Fruit fly (Drosophila melanogaster): Measurements from ENCODE around the gene sba.

sba gene

DNA sequence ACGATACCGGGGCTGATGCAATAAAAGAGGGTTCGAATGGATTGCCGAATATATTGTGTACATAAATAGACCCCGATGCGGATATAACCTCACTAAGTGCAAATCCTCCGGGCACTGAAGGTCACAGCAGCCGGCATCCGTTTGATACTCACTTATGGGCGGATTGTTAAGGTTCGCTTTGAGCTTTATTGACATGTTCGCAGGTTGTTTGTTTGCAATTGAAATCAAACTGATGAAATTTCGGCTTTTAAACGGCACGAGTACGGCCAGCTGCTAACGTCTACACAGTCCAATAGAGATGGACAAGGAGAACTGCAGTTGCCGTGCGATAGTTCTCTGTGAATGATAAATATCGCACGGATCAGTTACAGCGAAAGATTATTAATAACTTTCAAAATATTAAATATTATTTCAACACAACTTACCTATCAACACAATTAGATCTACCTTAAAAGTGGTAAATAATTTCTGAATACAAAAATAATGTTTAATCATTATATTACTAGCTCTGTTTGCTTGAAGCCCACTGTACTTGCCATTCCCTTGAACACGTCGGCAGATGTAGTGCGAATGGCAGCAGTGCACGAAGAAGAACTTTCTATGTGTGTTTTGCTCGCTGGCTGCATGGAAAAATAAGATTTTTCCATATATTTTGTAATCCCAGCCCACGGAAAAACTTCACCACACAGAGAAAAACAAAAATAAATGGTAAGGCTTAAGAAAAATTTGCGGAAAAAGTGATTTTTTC, 35.5 kb upstream of the sba start, which contains the start of the genes GluProRS and AP-1sigma (continued):
- TF ChIP-seq ash1 (GFP tag; optimal IDR thresholded peaks at IDR 0.05) (peak; percentile 59), jigr1 (GFP tag; IDR thresholded peaks at IDR 0.05) (peak; percentile 89), bowl (GFP tag; IDR thresholded peaks at IDR 0.05) (peak; percentile 67), CG8388 (GFP tag; optimal IDR thresholded peaks at IDR 0.05) (peak; percentile 83), Oli (tag; optimal IDR thresholded peaks at IDR 0.05) (peak; percentile 83), CG16813 (GFP tag; IDR thresholded peaks at IDR 0.05; ENCODE audit: partially characterized antibody) (peak; percentile 97), Awh (GFP tag; IDR thresholded peaks at IDR 0.05) (peak; percentile 93), CG12155 (GFP tag; optimal IDR thresholded peaks at IDR 0.05) (peak; percentile 92), dm (GFP tag; optimal IDR thresholded peaks at IDR 0.05) (peak; percentile 79), sens-2 (GFP tag; IDR thresholded peaks at IDR 0.05) (peak; percentile 94), ap (GFP tag; IDR thresholded peaks at IDR 0.05) (peak; percentile 94), CHES-1-like (GFP tag; optimal IDR thresholded peaks at IDR 0.05) (peak; percentile 78), CG6654 (GFP tag; optimal IDR thresholded peaks at IDR 0.05) (peak; percentile 42), eyg (GFP tag; optimal IDR thresholded peaks at IDR 0.05) (peak; percentile 48), CG15011 (GFP tag; optimal IDR thresholded peaks at IDR 0.05) (peak; percentile 72), HHEX (GFP tag; optimal IDR thresholded peaks at IDR 0.05) (peak; percentile 74), twi (tag; optimal IDR thresholded peaks at IDR 0.05) (peak; percentile 83), CG8281 (tag; optimal IDR thresholded peaks at IDR 0.05) (peak; percentile 52), CG10147 (GFP tag; optimal IDR thresholded peaks at IDR 0.05) (no peak), CG1603 (tag; optimal IDR thresholded peaks at IDR 0.05) (peak; percentile 92), CG14014 (GFP tag; IDR thresholded peaks at IDR 0.05) (peak; percentile 95), esg (GFP tag; conservative IDR thresholded peaks at IDR 0.05) (peak; percentile 95), CG13624 (GFP tag; optimal IDR thresholded peaks at IDR 0.05) (peak; percentile 84), chn (GFP tag; optimal IDR thresholded peaks at IDR 0.05) (peak; percentile 90), inv (GFP tag; IDR thresholded peaks at IDR 0.05; ENCODE audit: partially characterized antibody) (peak; percentile 91), vnd (GFP tag; IDR thresholded peaks at IDR 0.05; ENCODE audit: partially characterized antibody) (peak; percentile 93), CG14965 (GFP tag; optimal IDR thresholded peaks at IDR 0.05; ENCODE audit: borderline replicate concordance) (peak; percentile 0), ro (GFP tag; IDR thresholded peaks at IDR 0.05) (peak; percentile 79), amos (GFP tag; IDR thresholded peaks at IDR 0.05; ENCODE audit: partially characterized antibody) (peak; percentile 92), CG11456 (GFP tag; IDR thresholded peaks at IDR 0.05) (peak; percentile 97), aop (GFP tag; IDR thresholded peaks at IDR 0.05) (peak; percentile 75), pfk (GFP tag; optimal IDR thresholded peaks at IDR 0.05) (peak; percentile 26), CG4404 (GFP tag; IDR thresholded peaks at IDR 0.05) (peak; percentile 96), crp (GFP tag; optimal IDR thresholded peaks at IDR 0.05) (peak; percentile 4 to 78), CG3065 (GFP tag; optimal IDR thresholded peaks at IDR 0.05) (peak; percentile 89), pum (GFP tag; optimal IDR thresholded peaks at IDR 0.05) (peak; percentile 88), CG5245 (GFP tag; optimal IDR thresholded peaks at IDR 0.05) (peak; percentile 92), CG17612 (GFP tag; IDR thresholded peaks at IDR 0.05) (peak; percentile 84), bbx (GFP tag; IDR thresholded peaks at IDR 0.05; ENCODE audit: partially characterized antibody) (peak; percentile 85), odd (GFP tag; optimal IDR thresholded peaks at IDR 0.05) (peak; percentile 63), Kr (GFP tag; optimal IDR thresholded peaks at IDR 0.05) (no peak), Med (GFP tag) (peak; percentile 98), trem (tag; optimal IDR thresholded peaks at IDR 0.05) (peak; percentile 86), nmo (GFP tag; optimal IDR thresholded peaks at IDR 0.05) (peak; percentile 93), CG42726 (GFP tag; IDR thresholded peaks at IDR 0.05; ENCODE audit: partially characterized antibody) (peak; percentile 91), wek (GFP tag; optimal IDR thresholded peaks at IDR 0.05) (no peak), HLH54F (GFP tag; optimal IDR thresholded peaks at IDR 0.05) (peak; percentile 86), CG15601 (tag; optimal IDR thresholded peaks at IDR 0.05) (peak; percentile 74)

Measured in whole organism, embryonic.